Worm (Caenorhabditis elegans) whole organism, early embryonic: Measurements from ENCODE around the gene K08E3.2.

ENCODE experiments used
- B0310.2 ChIP-seq: sonication (generic microtip); optimal IDR thresholded peaks from 2 replicates; lab custom pipeline; 2016; ENCODE audit warnings: mild to moderate bottlenecking, missing genetic modification characterization, missing compliant biosample characterization
- F13C5.2 ChIP-seq: sonication (generic microtip); optimal IDR thresholded peaks from 2 replicates; lab custom pipeline; 2017; ENCODE audit warnings: mild to moderate bottlenecking, missing genetic modification characterization, inconsistent platforms, missing compliant biosample characterization
- aly-1 ChIP-seq: sonication (generic microtip); optimal IDR thresholded peaks from 2 replicates; lab custom pipeline; 2016; ENCODE audit warnings: missing genetic modification characterization, missing compliant biosample characterization
- ama-1 ChIP-seq: fragments of 150-350 bp; optimal IDR thresholded peaks from 2 replicates; lab custom pipeline; 2014
- ceh-13 ChIP-seq: fragments of 200-800 bp; sonication (Bioruptor generic); optimal IDR thresholded peaks from 2 replicates; lab custom pipeline; 2018; ENCODE audit warnings: mild to moderate bottlenecking, missing genetic modification characterization, missing compliant biosample characterization
- ceh-36 ChIP-seq: sonication (generic microtip); optimal IDR thresholded peaks from 2 replicates; lab custom pipeline; 2016; ENCODE audit warnings: missing genetic modification characterization, inconsistent platforms, missing compliant biosample characterization
- ets-7 ChIP-seq: sonication (generic microtip); optimal IDR thresholded peaks from 2 replicates; lab custom pipeline; 2016; ENCODE audit warnings: missing genotype, missing genetic modification characterization, missing compliant biosample characterization
- flt-1 ChIP-seq: fragments of 200-800 bp; sonication (Bioruptor generic); IDR thresholded peaks from 2 replicates; pipeline ENCODE4 v1.3.6; 2022; ENCODE audit warnings: missing genetic modification characterization, missing compliant biosample characterization
- hmbx-1 ChIP-seq: sonication (generic microtip); optimal IDR thresholded peaks from 2 replicates; lab custom pipeline; 2016; ENCODE audit warnings: mild to moderate bottlenecking, missing genetic modification characterization, missing compliant biosample characterization
- hmg-4 ChIP-seq: fragments of 200-800 bp; sonication (Bioruptor generic); optimal IDR thresholded peaks from 2 replicates; lab custom pipeline; 2018; ENCODE audit warnings: mild to moderate bottlenecking, missing genetic modification characterization, missing compliant biosample characterization
- hnd-1 ChIP-seq: sonication (generic microtip); optimal IDR thresholded peaks from 2 replicates; lab custom pipeline; 2016; ENCODE audit warnings: missing genetic modification characterization, missing compliant biosample characterization
- pes-1 ChIP-seq: fragments of 200-800 bp; sonication (Bioruptor generic); IDR thresholded peaks from 2 replicates; pipeline ENCODE4 v1.3.6; 2022; ENCODE audit warnings: missing genetic modification reagents, missing genetic modification characterization, missing compliant biosample characterization
- scrt-1 ChIP-seq: fragments of 200-800 bp; sonication (Bioruptor generic); IDR thresholded peaks from 2 replicates; pipeline ENCODE4 v1.3.6; 2022; ENCODE audit warnings: missing genetic modification characterization, missing compliant biosample characterization
- sea-1 ChIP-seq: fragments of 200-800 bp; sonication (Bioruptor generic); conservative IDR thresholded peaks from 2 replicates; pipeline ENCODE4 v1.3.6; 2022; ENCODE audit warnings: missing genetic modification characterization, missing compliant biosample characterization
- tbx-11 ChIP-seq: fragments of 200-800 bp; sonication (Bioruptor generic); IDR thresholded peaks from 2 replicates; pipeline ENCODE4 v1.3.6; 2022; ENCODE audit warnings: missing genetic modification characterization, missing compliant biosample characterization
- tbx-37 ChIP-seq: fragments of 200-800 bp; sonication (Bioruptor generic); conservative IDR thresholded peaks from 2 replicates; pipeline ENCODE4 v1.3.6; 2022; ENCODE audit warnings: missing genetic modification reagents, missing genetic modification characterization, missing compliant biosample characterization
- tra-4 ChIP-seq: sonication (generic microtip); optimal IDR thresholded peaks from 2 replicates; lab custom pipeline; 2017; ENCODE audit warnings: missing genetic modification characterization, missing compliant biosample characterization

K08E3.2 gene

DNA sequence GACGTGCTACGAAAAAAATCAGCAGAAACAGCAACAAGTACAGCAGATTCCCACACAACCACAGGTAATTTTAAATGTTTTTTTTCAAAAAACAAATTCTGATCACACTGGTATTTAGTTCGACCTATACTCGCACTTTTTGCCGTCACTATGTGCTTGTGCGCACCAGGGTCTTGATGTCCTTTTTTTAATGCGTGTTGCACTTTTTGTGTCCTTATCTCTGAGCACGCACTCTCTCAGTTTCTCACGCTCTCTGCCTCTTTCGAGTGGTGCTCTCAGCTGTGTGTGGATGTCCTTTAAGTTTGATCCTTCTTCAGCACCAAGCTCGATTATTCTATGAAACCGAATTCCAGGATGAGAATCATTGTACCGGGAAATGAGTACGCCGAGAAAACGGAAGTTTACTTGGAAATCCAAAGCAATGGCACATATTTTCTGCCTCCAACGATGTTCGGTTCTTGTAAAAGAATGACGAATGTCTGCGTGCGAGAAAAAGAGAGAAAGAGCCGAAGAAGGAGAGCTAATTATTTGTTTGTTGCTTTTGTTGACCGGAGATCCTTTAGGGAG, 30.0 kb downstream of the K08E3.2 start:
- TF ChIP-seq ceh-36 (tag; lab: Kevin White, UChicago): no peak
- TF ChIP-seq tra-4 (tag; lab: Kevin White, UChicago): no peak
- no peak for TF ChIP-seq pes-1
- TF ChIP-seq sea-1 (GFP tag; lab: Robert Waterston, UW): no peak
- TF ChIP-seq hnd-1 (tag; lab: Kevin White, UChicago): no peak
- no peak for TF ChIP-seq B0310.2 (tag; lab: Kevin White, UChicago)
- TF ChIP-seq scrt-1: no peak
- TF ChIP-seq F13C5.2 (tag; lab: Kevin White, UChicago): no peak
- TF ChIP-seq tbx-37 (GFP tag; lab: Robert Waterston, UW): no peak
- TF ChIP-seq tbx-11: no peak
- no peak for TF ChIP-seq hmbx-1 (tag; lab: Kevin White, UChicago)
- no peak for TF ChIP-seq ama-1 (lab: Kevin White, UChicago)
- no peak for TF ChIP-seq aly-1
- TF ChIP-seq hmg-4 (GFP tag; lab: Kevin White, UChicago): no peak
- TF ChIP-seq ets-7 (tag; lab: Kevin White, UChicago): no peak
- TF ChIP-seq ceh-13 (GFP tag; lab: Kevin White, UChicago): no peak

DNA sequence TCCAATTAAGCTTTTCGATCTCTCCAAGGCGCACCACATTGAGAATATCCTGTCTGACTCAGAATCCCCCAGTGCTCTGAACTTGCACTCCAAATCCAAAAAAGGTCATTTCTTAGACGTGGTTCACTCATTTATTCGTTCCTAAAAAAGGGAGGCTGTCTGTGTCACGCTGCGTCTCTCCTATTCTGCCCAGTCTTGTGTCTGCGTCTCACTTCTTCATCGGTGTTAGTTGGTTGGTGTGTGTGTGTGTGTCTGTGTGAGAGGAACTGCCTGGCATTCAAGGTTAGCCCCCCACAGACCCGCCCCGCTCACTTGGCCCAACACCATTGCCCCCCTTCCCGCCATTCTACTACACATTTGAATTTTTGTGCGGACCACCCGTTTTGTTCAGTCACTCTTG, 31.0 kb downstream of the K08E3.2 start:
- TF ChIP-seq ets-7 (tag; lab: Kevin White, UChicago): no peak
- peak; percentile 92 for TF ChIP-seq hmg-4 (GFP tag; lab: Kevin White, UChicago)
- TF ChIP-seq pes-1: no peak
- TF ChIP-seq tbx-37 (GFP tag; lab: Robert Waterston, UW): no peak
- TF ChIP-seq hmbx-1 (tag; lab: Kevin White, UChicago): no peak
- no peak for TF ChIP-seq ceh-36 (tag; lab: Kevin White, UChicago)
- 0 out of 2 replicates have a peak, but pooled peaks have one; percentile 36 for TF ChIP-seq tbx-11
- TF ChIP-seq scrt-1: no peak
- TF ChIP-seq hnd-1 (tag; lab: Kevin White, UChicago): no peak
- no peak for TF ChIP-seq ceh-13 (GFP tag; lab: Kevin White, UChicago)
- TF ChIP-seq tra-4 (tag; lab: Kevin White, UChicago): no peak

DNA sequence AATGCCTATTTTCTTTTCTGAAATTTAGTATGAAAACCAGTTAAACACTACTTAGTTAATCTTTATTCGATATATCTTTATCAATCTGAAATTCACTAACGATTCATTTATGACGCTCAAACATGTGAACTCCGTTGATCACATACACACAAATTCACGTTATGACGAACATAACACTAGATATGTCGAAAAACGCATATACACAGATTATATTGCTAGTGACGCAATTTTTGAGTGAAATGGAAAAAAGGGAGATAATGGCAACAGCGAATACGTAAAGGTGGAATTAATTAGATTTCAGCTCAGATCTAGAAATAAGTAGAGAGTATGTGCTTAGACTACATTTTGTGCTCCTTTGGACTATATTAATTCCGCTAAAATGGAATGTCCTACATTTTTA, 31.7 kb downstream of the K08E3.2 start:
- no peak for TF ChIP-seq hmbx-1 (tag; lab: Kevin White, UChicago)
- no peak for TF ChIP-seq pes-1
- TF ChIP-seq tbx-37 (GFP tag; lab: Robert Waterston, UW): no peak

DNA sequence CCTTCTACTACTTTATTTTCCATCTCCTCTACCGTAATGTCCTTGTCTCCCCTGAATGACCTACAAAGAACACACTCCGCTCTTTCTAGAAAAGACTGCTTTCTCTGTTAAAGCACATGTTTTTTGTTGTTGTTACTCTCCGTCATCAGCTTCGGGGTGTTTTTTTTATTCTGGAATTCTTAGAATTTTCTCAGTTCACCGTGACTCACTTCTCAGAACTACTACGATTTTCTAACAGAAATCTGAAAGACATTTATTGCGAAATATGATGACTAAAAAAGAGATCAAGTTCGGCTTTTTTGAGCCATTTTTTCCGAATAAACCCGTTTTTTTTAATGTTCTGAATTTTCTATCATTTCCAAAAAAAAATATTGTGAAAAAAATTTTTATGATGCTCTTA, 32.2 kb downstream of the K08E3.2 start:
- TF ChIP-seq aly-1 (no peak), tbx-11 (no peak), scrt-1 (no peak), flt-1 (no peak), F13C5.2 (tag; lab: Kevin White, UChicago) (no peak), tbx-37 (GFP tag; lab: Robert Waterston, UW) (no peak), hnd-1 (tag; lab: Kevin White, UChicago) (no peak), pes-1 (no peak), sea-1 (GFP tag; lab: Robert Waterston, UW) (no peak), hmbx-1 (tag; lab: Kevin White, UChicago) (no peak), ets-7 (tag; lab: Kevin White, UChicago) (no peak), ceh-36 (tag; lab: Kevin White, UChicago) (no peak), hmg-4 (GFP tag; lab: Kevin White, UChicago) (no peak), tra-4 (tag; lab: Kevin White, UChicago) (no peak), ama-1 (lab: Kevin White, UChicago) (no peak), B0310.2 (tag; lab: Kevin White, UChicago) (no peak)

DNA sequence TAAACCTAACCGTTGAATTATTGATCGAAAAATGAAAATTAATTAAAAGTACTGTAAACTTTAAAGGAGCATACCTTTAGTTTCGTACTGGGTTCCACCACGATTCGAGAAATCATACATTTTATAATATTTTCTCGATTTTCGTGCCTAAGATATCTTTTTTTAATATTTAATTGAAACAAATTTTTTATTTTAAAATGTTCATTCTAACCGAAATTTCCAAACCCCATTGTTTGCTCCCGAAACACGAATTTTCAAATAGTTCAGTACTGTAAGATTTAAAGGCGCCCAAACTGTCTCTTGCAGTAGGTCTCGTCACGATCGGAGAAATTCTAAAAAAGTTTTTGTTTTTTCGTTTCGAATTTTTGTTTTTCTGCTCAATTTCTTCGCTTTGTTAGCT, 33.5 kb downstream of the K08E3.2 start:
- no peak for TF ChIP-seq flt-1

DNA sequence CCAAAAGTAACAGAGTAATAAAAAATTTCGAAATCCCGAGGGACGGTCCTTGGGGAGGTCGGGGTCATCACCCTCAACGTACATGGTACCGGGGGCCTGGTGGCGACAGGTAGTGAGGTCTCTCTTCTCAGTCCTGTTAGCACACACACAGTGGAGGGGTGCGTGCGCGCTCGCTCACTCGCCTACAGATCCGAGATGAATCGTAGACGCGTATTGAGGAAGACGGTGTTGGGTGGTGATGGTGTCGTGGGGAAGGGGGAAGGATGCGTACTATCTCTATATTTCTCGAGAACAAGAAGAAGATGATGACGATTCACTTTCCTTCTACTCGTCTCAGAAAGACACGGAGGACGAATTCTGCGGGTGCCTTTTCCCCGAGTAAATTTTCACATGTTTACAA, 34.7 kb downstream of the K08E3.2 start:
- TF ChIP-seq B0310.2 (tag; lab: Kevin White, UChicago) (no peak), sea-1 (GFP tag; lab: Robert Waterston, UW) (peak; percentile 38; the same call in 1 of the 2 replicates), F13C5.2 (tag; lab: Kevin White, UChicago) (no peak), ets-7 (tag; lab: Kevin White, UChicago) (no peak), ceh-13 (GFP tag; lab: Kevin White, UChicago) (no peak), flt-1 (peak; percentile 26; the same call in 1 of the 2 replicates), pes-1 (no peak), hmbx-1 (tag; lab: Kevin White, UChicago) (no peak), hmg-4 (GFP tag; lab: Kevin White, UChicago) (peak; percentile 62), aly-1 (no peak), hnd-1 (tag; lab: Kevin White, UChicago) (no peak), scrt-1 (0 out of 2 replicates have a peak, but pooled peaks have one; percentile 46), ama-1 (lab: Kevin White, UChicago) (no peak), tra-4 (tag; lab: Kevin White, UChicago) (no peak), tbx-37 (GFP tag; lab: Robert Waterston, UW) (no peak), tbx-11 (no peak), ceh-36 (tag; lab: Kevin White, UChicago) (no peak)

DNA sequence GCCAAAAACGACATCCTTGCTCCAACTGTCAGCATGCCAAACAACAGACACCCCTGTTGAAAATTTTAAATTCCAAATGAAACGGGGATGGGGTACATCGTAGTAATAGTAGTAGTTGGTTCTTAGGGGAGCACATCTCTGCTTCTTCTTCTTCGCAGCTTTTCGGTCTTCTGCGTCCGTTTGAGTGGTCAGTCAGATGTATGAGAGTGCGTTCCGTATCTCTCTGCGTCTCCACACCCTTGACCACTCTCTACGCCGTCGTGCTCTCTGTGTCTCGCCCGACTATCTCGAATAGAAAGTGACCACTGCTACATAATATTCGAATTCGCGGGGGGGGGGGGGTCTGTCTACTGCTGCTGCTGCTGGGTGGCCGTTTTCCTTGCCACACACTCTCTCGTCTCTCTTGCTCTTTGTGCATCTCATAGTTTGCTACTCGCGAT, 35.6 kb downstream of the K08E3.2 start:
- TF ChIP-seq hmbx-1 (tag; lab: Kevin White, UChicago): no peak
- no peak for TF ChIP-seq tbx-11
- peak; percentile 68 for TF ChIP-seq hmg-4 (GFP tag; lab: Kevin White, UChicago)
- TF ChIP-seq pes-1: no peak
- peak; percentile 56 for TF ChIP-seq F13C5.2 (tag; lab: Kevin White, UChicago)
- no peak for TF ChIP-seq sea-1 (GFP tag; lab: Robert Waterston, UW)
- peak; percentile 16 for TF ChIP-seq ceh-36 (tag; lab: Kevin White, UChicago)
